Fruit fly (Drosophila melanogaster) whole organism, embryonic: ENCODE results near the gene Amun.

Source experiments
- Antp ChIP-seq: fragments of 200-800 bp; sonication (Bioruptor generic); optimal IDR thresholded peaks from 3 replicates; lab custom pipeline; 2016; ENCODE audit warnings: missing biosample characterization, missing genetic modification characterization
- Awh ChIP-seq: fragments of 200-800 bp; sonication (Bioruptor generic); IDR thresholded peaks from 2 replicates; pipeline ENCODE4, ENCODE4 v1.3.6; 2022; ENCODE audit warnings: missing biosample characterization, missing genetic modification characterization
- CG10543 ChIP-seq: fragments of 200-800 bp; sonication (Bioruptor generic); optimal IDR thresholded peaks from 3 replicates; lab custom pipeline; 2017; ENCODE audit warnings: missing biosample characterization, mild to moderate bottlenecking, missing genetic modification characterization, moderate library complexity
- CG11456 ChIP-seq: fragments of 200-800 bp; sonication (Bioruptor generic); IDR thresholded peaks from 3 replicates; pipeline ENCODE4 v1.3.6; 2022; ENCODE audit warnings: missing biosample characterization, missing genetic modification characterization
- CG13894 ChIP-seq: fragments of 200-800 bp; sonication (Bioruptor generic); optimal IDR thresholded peaks from 3 replicates; lab custom pipeline; 2018; ENCODE audit warnings: missing biosample characterization, mild to moderate bottlenecking, missing genetic modification characterization, moderate library complexity
- CG2199 ChIP-seq: fragments of 200-800 bp; sonication (Bioruptor generic); IDR thresholded peaks from 3 replicates; pipeline ENCODE4 v1.3.6; 2022; ENCODE audit warnings: missing biosample characterization, missing genetic modification characterization
- CG34376 ChIP-seq: fragments of 200-800 bp; sonication (Bioruptor generic); optimal IDR thresholded peaks from 2 replicates; lab custom pipeline; 2018; ENCODE audit warnings: missing biosample characterization, mild to moderate bottlenecking, missing genetic modification characterization
- CG6683 ChIP-seq: fragments of 200-800 bp; sonication (Bioruptor generic); optimal IDR thresholded peaks from 2 replicates; lab custom pipeline; 2017; ENCODE audit warnings: missing biosample characterization, mild to moderate bottlenecking, missing genetic modification characterization, missing genetic modification reagents
- CG6813 ChIP-seq: fragments of 200-800 bp; sonication (Bioruptor generic); optimal IDR thresholded peaks from 2 replicates; lab custom pipeline; 2017; ENCODE audit warnings: missing biosample characterization, missing genetic modification characterization, mild to moderate bottlenecking, moderate library complexity, missing genetic modification reagents
- CG7556 ChIP-seq: fragments of 200-800 bp; sonication (Bioruptor generic); optimal IDR thresholded peaks from 2 replicates; lab custom pipeline; 2017; ENCODE audit warnings: missing biosample characterization, mild to moderate bottlenecking, missing genetic modification characterization
- Deaf1 ChIP-seq: fragments of 200-800 bp; optimal IDR thresholded peaks from 3 replicates; lab custom pipeline; 2019; ENCODE audit warnings: missing biosample characterization, mild to moderate bottlenecking, missing genetic modification characterization, moderate library complexity
- Dek ChIP-seq: fragments of 200-800 bp; sonication (Bioruptor generic); optimal IDR thresholded peaks from 3 replicates; lab custom pipeline; 2019; ENCODE audit warnings: missing biosample characterization, mild to moderate bottlenecking, missing genetic modification characterization, moderate library complexity
- GATAe ChIP-seq: fragments of 200-800 bp; sonication (Bioruptor generic); conservative IDR thresholded peaks from 2 replicates; pipeline ENCODE4 v1.3.6; 2022; ENCODE audit warnings: missing biosample characterization, missing genetic modification characterization
- Hey ChIP-seq: fragments of 200-800 bp; sonication (Bioruptor generic); optimal IDR thresholded peaks from 3 replicates; lab custom pipeline; 2018; ENCODE audit warnings: missing biosample characterization, mild to moderate bottlenecking, missing genetic modification characterization
- Hmx ChIP-seq: fragments of 200-800 bp; sonication (Bioruptor generic); optimal IDR thresholded peaks from 2 replicates; lab custom pipeline; 2016; ENCODE audit warnings: missing biosample characterization, missing genetic modification characterization
- Med ChIP-seq: fragments of 200-800 bp; sonication (Bioruptor generic); peaks from one replicate; lab custom pipeline; 2016; ENCODE audit warnings: missing biosample characterization, missing genetic modification characterization, mild to moderate bottlenecking, inconsistent platforms, moderate library complexity
- NK7.1 ChIP-seq: fragments of 200-800 bp; sonication (Bioruptor generic); optimal IDR thresholded peaks from 3 replicates; lab custom pipeline; 2016; ENCODE audit warnings: missing biosample characterization, missing genetic modification characterization
- Pdp1 ChIP-seq, 2 experiments: fragments of 200-800 bp; sonication (Bioruptor generic); optimal IDR thresholded peaks; 3 replicates each; lab custom pipeline; 2016; ENCODE audit warnings: missing biosample characterization in 2 of 2, missing genetic modification characterization in 2 of 2, mild to moderate bottlenecking in 1 of 2, moderate library complexity in 1 of 2
- btn ChIP-seq: fragments of 200-800 bp; sonication (Bioruptor generic); optimal IDR thresholded peaks from 2 replicates; lab custom pipeline; 2016; ENCODE audit warnings: missing biosample characterization, missing genetic modification characterization
- cg ChIP-seq: fragments of 200-800 bp; sonication (Bioruptor generic); optimal IDR thresholded peaks from 3 replicates; lab custom pipeline; 2019; ENCODE audit warnings: missing biosample characterization, mild to moderate bottlenecking, missing genetic modification characterization, moderate library complexity
- cwo ChIP-seq: fragments of 200-800 bp; sonication (Bioruptor generic); optimal IDR thresholded peaks from 3 replicates; lab custom pipeline; 2017; ENCODE audit warnings: missing biosample characterization, missing genetic modification characterization, mild to moderate bottlenecking, moderate library complexity, missing genetic modification reagents
- ems ChIP-seq: fragments of 200-800 bp; sonication (Bioruptor generic); optimal IDR thresholded peaks from 3 replicates; lab custom pipeline; 2016; ENCODE audit warnings: missing biosample characterization, missing genetic modification characterization
- ewg ChIP-seq: fragments of 200-800 bp; sonication (Bioruptor generic); optimal IDR thresholded peaks from 3 replicates; lab custom pipeline; 2017; ENCODE audit warnings: mild to moderate bottlenecking, missing biosample characterization, missing genetic modification reagents, missing genetic modification characterization
- exex ChIP-seq: fragments of 200-800 bp; sonication (Bioruptor generic); optimal IDR thresholded peaks from 4 replicates; lab custom pipeline; 2018; ENCODE audit warnings: missing biosample characterization, mild to moderate bottlenecking, missing genetic modification characterization, moderate library complexity
- grn ChIP-seq: fragments of 200-800 bp; sonication (Bioruptor generic); optimal IDR thresholded peaks from 3 replicates; lab custom pipeline; 2017; ENCODE audit warnings: missing biosample characterization, missing genetic modification characterization
- lab ChIP-seq: fragments of 200-800 bp; sonication (Bioruptor generic); optimal IDR thresholded peaks from 3 replicates; lab custom pipeline; 2017; ENCODE audit warnings: missing biosample characterization, missing genetic modification characterization, mild to moderate bottlenecking, moderate library complexity, missing genetic modification reagents
- mirr ChIP-seq: fragments of 200-800 bp; sonication (Bioruptor generic); optimal IDR thresholded peaks from 3 replicates; lab custom pipeline; 2018; ENCODE audit warnings: missing biosample characterization, mild to moderate bottlenecking, missing genetic modification characterization
- nom ChIP-seq: fragments of 200-800 bp; sonication (Bioruptor generic); optimal IDR thresholded peaks from 2 replicates; lab custom pipeline; 2017; ENCODE audit warnings: missing biosample characterization, missing genetic modification characterization, mild to moderate bottlenecking, moderate library complexity, missing genetic modification reagents
- pum ChIP-seq: fragments of 200-800 bp; sonication (Bioruptor generic); optimal IDR thresholded peaks from 2 replicates; lab custom pipeline; 2016; ENCODE audit warnings: missing biosample characterization, missing genetic modification characterization
- sd ChIP-seq: fragments of 200-800 bp; sonication (Bioruptor generic); optimal IDR thresholded peaks from 3 replicates; lab custom pipeline; 2018; ENCODE audit warnings: missing biosample characterization, mild to moderate bottlenecking, missing genetic modification characterization, moderate library complexity
- sqz ChIP-seq: fragments of 200-800 bp; sonication (Bioruptor generic); optimal IDR thresholded peaks from 3 replicates; lab custom pipeline; 2018; ENCODE audit warnings: missing biosample characterization, mild to moderate bottlenecking, missing genetic modification characterization
- sug ChIP-seq: fragments of 200-800 bp; optimal IDR thresholded peaks from 2 replicates; lab custom pipeline; 2019; ENCODE audit warnings: missing biosample characterization, mild to moderate bottlenecking, missing genetic modification characterization, moderate library complexity
- tap ChIP-seq: fragments of 200-800 bp; optimal IDR thresholded peaks from 3 replicates; lab custom pipeline; 2019; ENCODE audit warnings: missing biosample characterization, mild to moderate bottlenecking, missing genetic modification characterization, moderate library complexity
- tll ChIP-seq, 2 experiments: fragments of 200-800 bp in 1 of 2; fragments of >200 bp in 1 of 2; sonication (Bioruptor generic) in 1 of 2; optimal IDR thresholded peaks; 2 replicates each; lab custom pipeline; 2017 to 2019; ENCODE audit warnings: missing biosample characterization in 2 of 2, missing genetic modification characterization in 2 of 2, mild to moderate bottlenecking in 1 of 2, moderate library complexity in 1 of 2
- tup ChIP-seq: fragments of 200-800 bp; sonication (Bioruptor generic); optimal IDR thresholded peaks from 2 replicates; lab custom pipeline; 2016; ENCODE audit warnings: missing biosample characterization, mild to moderate bottlenecking, missing genetic modification characterization, moderate library complexity
- vfl ChIP-seq: fragments of 200-800 bp; sonication (Bioruptor generic); optimal IDR thresholded peaks from 2 replicates; lab custom pipeline; 2016; ENCODE audit warnings: missing biosample characterization, missing genetic modification characterization

Gene Amun

DNA sequence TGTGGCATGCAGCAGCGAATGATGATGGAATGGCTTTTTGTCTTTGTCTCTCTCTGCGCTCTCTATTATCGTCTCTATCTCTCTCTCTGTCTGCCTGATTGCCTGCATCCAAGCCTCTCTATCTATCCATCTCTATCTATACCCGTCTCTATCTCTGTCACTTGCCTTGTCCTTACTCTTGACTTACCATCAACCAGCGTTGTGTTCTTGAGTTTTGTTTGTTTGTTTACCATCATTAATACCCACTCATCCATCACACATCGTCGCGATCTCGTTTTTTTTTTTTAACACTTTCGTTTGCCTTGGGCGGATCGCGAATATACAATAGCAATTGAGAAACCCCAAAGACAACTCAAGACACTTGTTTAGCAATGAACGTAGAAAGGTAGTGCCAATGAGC lies 25.7 kb downstream of the Amun start (continued):
- TF ChIP-seq CG7556 (GFP tag; lab: Kevin White, UChicago) (no peak), tap (tag; lab: Kevin White, UChicago) (no peak), pum (no peak), ewg (GFP tag; lab: Kevin White, UChicago) (no peak), lab (GFP tag; lab: Kevin White, UChicago) (no peak), CG6683 (no peak), cwo (GFP tag; lab: Kevin White, UChicago) (no peak), ems (GFP tag; lab: Kevin White, UChicago) (no peak), Antp (no peak), NK7.1 (GFP tag; lab: Kevin White, UChicago) (no peak), tll (GFP tag; optimal IDR thresholded peaks at IDR 0.05; lab: Kevin White, UChicago) (peak in 1 of 2 experiments; percentile 6)

dm6 chrX:11687666-11688492 lies 27.5 kb downstream of the Amun start:
- TF ChIP-seq sd (peak; percentile 8), CG34376 (GFP tag; lab: Kevin White, UChicago) (peak; percentile 47), Awh (0 out of 2 replicates have a peak, but pooled peaks have one; percentile 18), CG13894 (tag; lab: Kevin White, UChicago) (peak; percentile 72), CG6813 (peak; percentile 2), cg (peak; percentile 66), Dek (no peak), CG10543 (GFP tag; lab: Kevin White, UChicago) (peak; percentile 4), mirr (GFP tag; lab: Kevin White, UChicago) (peak; percentile 10), nom (GFP tag; lab: Kevin White, UChicago) (peak; percentile 3), GATAe (GFP tag; lab: Robert Waterston, UW) (peak; percentile 86), CG2199 (GFP tag; lab: Robert Waterston, UW) (peak; percentile 69; the same call in 2 of the 3 replicates), Hmx (GFP tag; lab: Kevin White, UChicago) (no peak), Hey (tag; lab: Kevin White, UChicago) (peak; percentile 2), exex (tag; lab: Kevin White, UChicago) (peak; percentile 40), vfl (no peak), btn (no peak), Deaf1 (tag; lab: Kevin White, UChicago) (peak; percentile 48), sug (tag; lab: Kevin White, UChicago) (peak; percentile 67), grn (GFP tag; lab: Kevin White, UChicago) (peak; percentile 90), lab (GFP tag; lab: Kevin White, UChicago) (peak; percentile 48), Pdp1 (GFP tag; optimal IDR thresholded peaks at IDR 0.05; lab: Kevin White, UChicago) (peak in 1 of 2 experiments; percentile 87), Med (GFP tag; lab: Kevin White, UChicago) (peak; percentile 33), sqz (peak; percentile 61), CG11456 (GFP tag; lab: Robert Waterston, UW) (no peak), tup (GFP tag; lab: Kevin White, UChicago) (no peak)
